Worm (Caenorhabditis elegans) whole organism, midembryonic: ENCODE results near the gene T08A11.1.

Experiments used
- ref-1 ChIP-seq: fragments of 200-800 bp; sonication (Bioruptor generic); conservative IDR thresholded peaks from 2 replicates; pipeline ENCODE4 v1.3.6; 2022; ENCODE audit warnings: missing genetic modification reagents, missing genetic modification characterization, missing compliant biosample characterization
- ztf-23 ChIP-seq: fragments of 200-800 bp; sonication (Bioruptor generic); IDR thresholded peaks from 2 replicates; pipeline ENCODE4 v1.3.6; 2022; ENCODE audit warnings: missing genetic modification reagents, missing genetic modification characterization, missing compliant biosample characterization
- ztf-29 ChIP-seq: fragments of 200-800 bp; sonication (Bioruptor generic); IDR thresholded peaks from 2 replicates; pipeline ENCODE4 v1.3.6; 2022; ENCODE audit warnings: missing genetic modification reagents, missing genetic modification characterization, missing compliant biosample characterization

DNA sequence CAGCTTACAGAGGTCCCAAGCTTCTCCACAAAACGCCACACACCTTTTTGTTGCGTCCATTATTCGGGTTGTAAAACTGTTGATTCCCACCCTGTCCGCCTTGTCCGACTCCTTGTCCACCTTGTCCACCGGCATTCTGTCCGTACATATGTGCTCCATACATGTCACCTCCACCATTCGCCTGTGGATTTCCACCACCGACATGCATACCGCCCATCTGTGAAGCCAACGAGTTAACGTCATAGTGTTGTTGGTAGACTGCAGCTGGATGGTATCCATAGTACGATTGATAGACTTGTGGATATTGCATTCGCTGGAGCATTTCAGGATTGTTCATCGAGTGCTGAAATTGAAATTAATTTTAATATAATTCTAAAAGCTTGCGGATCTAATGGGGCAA, 14.8 kb upstream of the T08A11.1 start:
- TF ChIP-seq ref-1 (GFP tag; lab: Robert Waterston, UW) = no peak
- TF ChIP-seq ztf-29 (GFP tag; lab: Robert Waterston, UW) = no peak
- no peak for TF ChIP-seq ztf-23 (GFP tag; lab: Robert Waterston, UW)
